Worm (Caenorhabditis elegans) whole organism, L4/young adult: Measurements from ENCODE around the gene imp-3.

ENCODE experiments used
- W03F9.2 ChIP-seq: fragments of 150-350 bp; optimal IDR thresholded peaks from 2 replicates; lab custom pipeline; 2014; ENCODE audit warnings: missing biosample characterization, missing genetic modification characterization
- dao-5 ChIP-seq: sonication (generic microtip); optimal IDR thresholded peaks from 2 replicates; lab custom pipeline; 2016; ENCODE audit warnings: missing genotype, missing genetic modification characterization, moderate library complexity, missing compliant biosample characterization
- him-1 ChIP-seq: sonication (generic microtip); optimal IDR thresholded peaks from 2 replicates; lab custom pipeline; 2016; ENCODE audit warnings: missing genotype, missing genetic modification reagents, missing genetic modification characterization, missing compliant biosample characterization

DNA sequence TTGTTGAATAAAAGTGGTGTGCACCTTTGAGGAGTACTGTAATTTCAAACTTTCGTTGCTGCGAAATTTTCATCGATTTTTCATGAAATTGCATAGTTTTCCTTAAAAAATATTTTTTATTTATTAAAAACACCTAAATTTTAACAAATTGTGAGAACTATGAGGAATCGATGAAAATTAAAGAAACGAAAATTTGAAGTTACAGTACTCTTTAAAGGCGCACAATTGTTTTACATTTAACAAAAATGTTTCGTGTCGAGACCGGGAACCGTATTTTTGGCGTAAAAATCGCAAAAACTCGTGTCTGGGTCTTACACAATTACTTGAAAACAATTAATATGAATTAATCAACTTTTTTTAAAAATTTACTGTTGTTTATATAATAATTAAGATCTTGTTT, 19.3 kb downstream of the imp-3 start, which contains the start of gene rdl-1:
- no peak for TF ChIP-seq W03F9.2 (tag; lab: Kevin White, UChicago)
- no peak for TF ChIP-seq him-1
- TF ChIP-seq dao-5 (tag; lab: Kevin White, UChicago), result no peak
